Fruit fly (Drosophila melanogaster): ENCODE measurements around the gene CG34164.

The CG34164 gene

DNA sequence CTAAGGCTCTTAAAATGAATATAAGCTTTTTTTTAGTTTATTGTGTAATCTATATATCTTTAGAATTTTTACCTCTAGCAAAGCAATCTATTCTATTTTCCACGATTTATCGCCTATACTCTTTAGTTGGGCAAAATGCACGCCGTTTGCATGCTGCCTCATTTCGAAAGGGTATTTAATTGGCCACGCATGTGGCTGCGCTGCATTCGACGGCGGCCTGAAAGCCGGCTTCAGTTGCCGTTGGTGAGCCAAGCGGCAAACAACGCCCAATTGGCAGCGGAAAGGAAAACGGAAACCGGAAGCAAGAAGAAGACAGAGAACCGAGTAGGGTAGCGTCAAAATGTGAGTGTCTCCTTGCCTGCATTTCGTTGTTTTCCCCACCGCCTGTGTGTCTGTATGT, 19.7 kb downstream of the CG34164 start, which contains the start of gene CG14947 (continued):
- TF ChIP-seq odd (GFP tag; optimal IDR thresholded peaks at IDR 0.05) (no peak), tgo (GFP tag; IDR thresholded peaks at IDR 0.05) (0 out of 3 replicates have a peak, but pooled peaks have one; percentile 14), CG1233 (GFP tag; optimal IDR thresholded peaks at IDR 0.05) (peak; percentile 42), row (GFP tag; IDR thresholded peaks at IDR 0.05) (peak; percentile 36; the same call in 1 of the 3 replicates), jigr1 (GFP tag; IDR thresholded peaks at IDR 0.05) (no peak), Blimp-1 (GFP tag; optimal IDR thresholded peaks at IDR 0.05) (peak; percentile 42), CG7839 (tag; optimal IDR thresholded peaks at IDR 0.05) (no peak), CG11504 (tag; optimal IDR thresholded peaks at IDR 0.05) (no peak), phol (tag; optimal IDR thresholded peaks at IDR 0.05) (peak; percentile 9), MBD-R2 (GFP tag; IDR thresholded peaks at IDR 0.05) (no peak), ATbp (GFP tag; optimal IDR thresholded peaks at IDR 0.05) (peak; percentile 12), CG7271 (tag; optimal IDR thresholded peaks at IDR 0.05) (peak; percentile 90), Hey (tag; optimal IDR thresholded peaks at IDR 0.05) (no peak), nom (GFP tag; optimal IDR thresholded peaks at IDR 0.05) (peak; percentile 38), chinmo (GFP tag; IDR thresholded peaks at IDR 0.05; ENCODE audit: partially characterized antibody) (no peak), CG6689 (GFP tag; IDR thresholded peaks at IDR 0.05) (0 out of 2 replicates have a peak, but pooled peaks have one; percentile 27), CG9727 (GFP tag; optimal IDR thresholded peaks at IDR 0.05) (peak; percentile 29), HLHmδ (GFP tag; optimal IDR thresholded peaks at IDR 0.05) (peak; percentile 59), zen (tag; optimal IDR thresholded peaks at IDR 0.05) (peak; percentile 30), lab (GFP tag; optimal IDR thresholded peaks at IDR 0.05) (peak; percentile 11), NfI (GFP tag; optimal IDR thresholded peaks at IDR 0.05) (no peak), CG17912 (GFP tag; optimal IDR thresholded peaks at IDR 0.05) (no peak), chm (GFP tag; IDR thresholded peaks at IDR 0.05) (0 out of 2 replicates have a peak, but pooled peaks have one; percentile 40), CG6854 (GFP tag; optimal IDR thresholded peaks at IDR 0.05) (no peak), lov (optimal IDR thresholded peaks at IDR 0.05) (no peak), lov (GFP tag; IDR thresholded peaks at IDR 0.05) (0 out of 3 replicates have a peak, but pooled peaks have one; percentile 63), nerfin-1 (tag; optimal IDR thresholded peaks at IDR 0.05) (peak; percentile 17), CG33557 (GFP tag; optimal IDR thresholded peaks at IDR 0.05) (peak; percentile 10), CG42726 (GFP tag; IDR thresholded peaks at IDR 0.05; ENCODE audit: partially characterized antibody) (no peak), eve (GFP tag; optimal IDR thresholded peaks at IDR 0.05) (no peak), gsb (GFP tag; IDR thresholded peaks at IDR 0.05) (0 out of 2 replicates have a peak, but pooled peaks have one; percentile 27), CG15479 (GFP tag; optimal IDR thresholded peaks at IDR 0.05) (peak; percentile 39), CG8290 (GFP tag; optimal IDR thresholded peaks at IDR 0.05) (no peak), CG8290 (tag; optimal IDR thresholded peaks at IDR 0.05) (peak in 1 of 2 experiments; percentile 41), CG6813 (GFP tag; optimal IDR thresholded peaks at IDR 0.05) (peak; percentile 30), ap (GFP tag; IDR thresholded peaks at IDR 0.05) (peak; percentile 27; the same call in 1 of the 2 replicates), CG2712 (tag; optimal IDR thresholded peaks at IDR 0.05) (peak; percentile 15), Ptx1 (GFP tag; IDR thresholded peaks at IDR 0.05) (0 out of 2 replicates have a peak, but pooled peaks have one; percentile 18), Xrp1 (GFP tag; IDR thresholded peaks at IDR 0.05) (0 out of 2 replicates have a peak, but pooled peaks have one; percentile 31), gce (GFP tag; IDR thresholded peaks at IDR 0.05) (0 out of 3 replicates have a peak, but pooled peaks have one; percentile 18), CG11093 (GFP tag; IDR thresholded peaks at IDR 0.05) (no peak), Sox102F (GFP tag; optimal IDR thresholded peaks at IDR 0.05) (peak; percentile 20), crol (GFP tag; IDR thresholded peaks at IDR 0.05) (peak; percentile 18; the same call in 1 of the 2 replicates), HLH4C (GFP tag; IDR thresholded peaks at IDR 0.05; ENCODE audit: partially characterized antibody) (no peak)
